Worm (Caenorhabditis elegans) whole organism, L1 larva: ENCODE data around the gene lin-18.

Experiments used
- C04F5.9 ChIP-seq: sonication (generic microtip); optimal IDR thresholded peaks from 2 replicates; lab custom pipeline; 2016; ENCODE audit warnings: missing genetic modification characterization, missing compliant biosample characterization
- C16A3.4 ChIP-seq: fragments of 150-350 bp; optimal IDR thresholded peaks from 2 replicates; lab custom pipeline; 2014; ENCODE audit warnings: missing biosample characterization, missing genetic modification characterization
- C34B4.2 ChIP-seq: sonication (generic microtip); optimal IDR thresholded peaks from 2 replicates; lab custom pipeline; 2017; ENCODE audit warnings: mild to moderate bottlenecking, missing genetic modification characterization, missing compliant biosample characterization
- F16B12.6 ChIP-seq: fragments of 150-350 bp; optimal IDR thresholded peaks from 2 replicates; lab custom pipeline; 2014; ENCODE audit warnings: missing biosample characterization, missing genetic modification characterization
- aha-1 ChIP-seq: fragments of 150-350 bp; optimal IDR thresholded peaks from 2 replicates; lab custom pipeline; 2014; ENCODE audit warnings: missing biosample characterization, missing genetic modification characterization
- blmp-1 ChIP-seq: fragments of 150-350 bp; optimal IDR thresholded peaks from 2 replicates; lab custom pipeline; 2014; ENCODE audit warnings: missing biosample characterization, missing genetic modification characterization
- ceh-63 ChIP-seq: fragments of 200-800 bp; sonication (Bioruptor generic); optimal IDR thresholded peaks from 2 replicates; lab custom pipeline; 2018; ENCODE audit warnings: mild to moderate bottlenecking, missing genetic modification characterization, missing compliant biosample characterization
- ceh-82 ChIP-seq, 3 experiments: fragments of 150-350 bp in 1 of 3; sonication (generic microtip) in 2 of 3; optimal IDR thresholded peaks; 2 replicates each; lab custom pipeline; 2014 to 2017; ENCODE audit warnings: missing biosample characterization in 3 of 3, missing genetic modification characterization in 3 of 3
- ceh-88 ChIP-seq: fragments of 200-800 bp; sonication (Bioruptor generic); IDR thresholded peaks from 2 replicates; pipeline ENCODE4 v1.3.6; 2022; ENCODE audit warnings: missing genetic modification characterization, missing compliant biosample characterization
- ces-1 ChIP-seq: fragments of 150-350 bp; optimal IDR thresholded peaks from 2 replicates; lab custom pipeline; 2014; ENCODE audit warnings: missing biosample characterization, missing genetic modification reagents, missing genetic modification characterization
- dpl-1 ChIP-seq, 3 experiments: fragments of 150-350 bp in 2 of 3; sonication (generic microtip) in 1 of 3; optimal IDR thresholded peaks; 2 replicates each; lab custom pipeline; 2014 to 2017; ENCODE audit warnings: missing biosample characterization in 3 of 3, missing genetic modification characterization in 3 of 3, missing genetic modification reagents in 3 of 3
- dsc-1 ChIP-seq: sonication (generic microtip); optimal IDR thresholded peaks from 2 replicates; lab custom pipeline; 2016; ENCODE audit warnings: mild to moderate bottlenecking, missing genetic modification characterization, missing compliant biosample characterization
- efl-1 ChIP-seq, 4 experiments: fragments of 150-350 bp; optimal IDR thresholded peaks in 3 of 4; peaks in 1 of 4; 1 replicate in 1 of 4; 2 replicates in 3 of 4; lab custom pipeline; 2014; ENCODE audit warnings: missing biosample characterization in 2 of 4, missing genetic modification characterization in 2 of 4, missing genetic modification reagents in 2 of 4
- efl-3 ChIP-seq: fragments of 200-800 bp; sonication (Bioruptor generic); optimal IDR thresholded peaks from 2 replicates; lab custom pipeline; 2018; ENCODE audit warnings: mild to moderate bottlenecking, missing genetic modification characterization, missing compliant biosample characterization
- elt-2 ChIP-seq: sonication (generic microtip); optimal IDR thresholded peaks from 2 replicates; lab custom pipeline; 2016; ENCODE audit warnings: missing genetic modification characterization, mild to moderate bottlenecking, inconsistent platforms, missing compliant biosample characterization, missing genetic modification reagents
- elt-3 ChIP-seq, 6 experiments: fragments of 150-350 bp in 1 of 6; sonication (generic microtip); optimal IDR thresholded peaks; 2 replicates each; lab custom pipeline; 2017 to 2018; ENCODE audit warnings: missing biosample characterization in 6 of 6, missing genetic modification characterization in 6 of 6, inconsistent platforms in 1 of 6
- fkh-10 ChIP-seq: sonication (generic microtip); optimal IDR thresholded peaks from 2 replicates; lab custom pipeline; 2017; ENCODE audit warnings: missing biosample characterization, missing genetic modification reagents, missing genetic modification characterization
- fkh-4 ChIP-seq: sonication (generic microtip); optimal IDR thresholded peaks from 2 replicates; lab custom pipeline; 2016; ENCODE audit warnings: missing compliant biosample characterization, missing genetic modification characterization, borderline replicate concordance
- fkh-8 ChIP-seq: sonication (generic microtip); optimal IDR thresholded peaks from 2 replicates; lab custom pipeline; 2016; ENCODE audit warnings: mild to moderate bottlenecking, missing genetic modification characterization, missing compliant biosample characterization
- fos-1 ChIP-seq: fragments of 150-350 bp; optimal IDR thresholded peaks from 2 replicates; lab custom pipeline; 2014; ENCODE audit warnings: missing biosample characterization, missing genetic modification characterization
- hlh-4 ChIP-seq: sonication (generic microtip); optimal IDR thresholded peaks from 2 replicates; lab custom pipeline; 2016; ENCODE audit warnings: mild to moderate bottlenecking, missing genetic modification characterization, missing compliant biosample characterization
- irx-1 ChIP-seq: sonication (generic microtip); optimal IDR thresholded peaks from 2 replicates; lab custom pipeline; 2016; ENCODE audit warnings: missing genetic modification characterization, missing compliant biosample characterization
- lin-13 ChIP-seq: fragments of 150-350 bp; optimal IDR thresholded peaks from 2 replicates; lab custom pipeline; 2014; ENCODE audit warnings: missing biosample characterization, missing genetic modification reagents, missing genetic modification characterization
- lin-15B ChIP-seq: fragments of 150-350 bp; sonication (generic microtip); optimal IDR thresholded peaks from 3 replicates; lab custom pipeline; 2014; ENCODE audit warnings: missing biosample characterization, missing genetic modification characterization
- lin-35 ChIP-seq, 2 experiments: fragments of 150-350 bp; optimal IDR thresholded peaks; 2 replicates each; lab custom pipeline; 2014; ENCODE audit warnings: missing biosample characterization in 2 of 2, missing genetic modification characterization in 2 of 2, missing genetic modification reagents in 2 of 2
- lir-3 ChIP-seq: sonication (generic microtip); optimal IDR thresholded peaks from 2 replicates; lab custom pipeline; 2016; ENCODE audit warnings: mild to moderate bottlenecking, missing genetic modification characterization, moderate library complexity, missing compliant biosample characterization; ENCODE audit not compliant: poor library complexity
- lsy-2 ChIP-seq, 2 experiments: fragments of 150-350 bp; optimal IDR thresholded peaks; 2 replicates each; lab custom pipeline; 2014; ENCODE audit warnings: missing biosample characterization in 2 of 2, missing genetic modification characterization in 2 of 2
- mdl-1 ChIP-seq, 2 experiments: fragments of 150-350 bp; optimal IDR thresholded peaks; 2 replicates each; lab custom pipeline; 2014 to 2017; ENCODE audit warnings: missing biosample characterization in 2 of 2, missing genetic modification characterization in 2 of 2, inconsistent platforms in 1 of 2
- mep-1 ChIP-seq: fragments of 150-350 bp; optimal IDR thresholded peaks from 2 replicates; lab custom pipeline; 2014; ENCODE audit warnings: missing biosample characterization, missing genetic modification characterization
- nhr-12 ChIP-seq: sonication (generic microtip); optimal IDR thresholded peaks from 2 replicates; lab custom pipeline; 2017; ENCODE audit warnings: missing biosample characterization, missing genetic modification characterization
- nhr-19 ChIP-seq: fragments of 200-800 bp; sonication (Bioruptor generic); conservative IDR thresholded peaks from 2 replicates; pipeline ENCODE4 v1.3.6; 2022; ENCODE audit warnings: missing genetic modification characterization, missing compliant biosample characterization
- nhr-20 ChIP-seq: sonication (generic microtip); optimal IDR thresholded peaks from 2 replicates; lab custom pipeline; 2016; ENCODE audit warnings: mild to moderate bottlenecking, missing genetic modification characterization, missing compliant biosample characterization
- nhr-237 ChIP-seq: fragments of 150-350 bp; optimal IDR thresholded peaks from 2 replicates; lab custom pipeline; 2014; ENCODE audit warnings: missing biosample characterization, missing genetic modification characterization
- nhr-47 ChIP-seq: sonication (generic microtip); optimal IDR thresholded peaks from 2 replicates; lab custom pipeline; 2016; ENCODE audit warnings: mild to moderate bottlenecking, missing genetic modification characterization, moderate library complexity, missing compliant biosample characterization
- nhr-71 ChIP-seq: sonication (generic microtip); optimal IDR thresholded peaks from 2 replicates; lab custom pipeline; 2016; ENCODE audit warnings: mild to moderate bottlenecking, missing genetic modification characterization, moderate library complexity, missing compliant biosample characterization
- nhr-76 ChIP-seq: sonication (generic microtip); optimal IDR thresholded peaks from 2 replicates; lab custom pipeline; 2017; ENCODE audit warnings: missing biosample characterization, missing genetic modification characterization
- nhr-77 ChIP-seq: fragments of 150-350 bp; optimal IDR thresholded peaks from 2 replicates; lab custom pipeline; 2014; ENCODE audit warnings: missing biosample characterization, missing genetic modification characterization
- nhr-84 ChIP-seq: sonication (generic microtip); optimal IDR thresholded peaks from 2 replicates; lab custom pipeline; 2017; ENCODE audit warnings: missing biosample characterization, missing genetic modification characterization
- nhr-85 ChIP-seq: sonication (generic microtip); peaks from one replicate; lab custom pipeline; 2016; ENCODE audit warnings: missing genetic modification characterization, inconsistent platforms, missing compliant biosample characterization
- nhr-90 ChIP-seq: sonication (generic microtip); optimal IDR thresholded peaks from 2 replicates; lab custom pipeline; 2016; ENCODE audit warnings: mild to moderate bottlenecking, missing genetic modification characterization, missing compliant biosample characterization; ENCODE audit not compliant: poor library complexity
- pax-3 ChIP-seq: fragments of 200-800 bp; sonication (Bioruptor generic); optimal IDR thresholded peaks from 2 replicates; lab custom pipeline; 2018; ENCODE audit warnings: mild to moderate bottlenecking, missing genetic modification characterization, moderate library complexity, missing compliant biosample characterization
- rnt-1 ChIP-seq: sonication (generic microtip); optimal IDR thresholded peaks from 2 replicates; lab custom pipeline; 2016; ENCODE audit warnings: mild to moderate bottlenecking, missing genetic modification characterization, moderate library complexity, missing compliant biosample characterization
- snpc-4 ChIP-seq: fragments of 150-350 bp; optimal IDR thresholded peaks from 2 replicates; lab custom pipeline; 2014; ENCODE audit warnings: missing biosample characterization, missing genetic modification characterization
- snu-23 ChIP-seq: sonication (generic microtip); optimal IDR thresholded peaks from 2 replicates; lab custom pipeline; 2016; ENCODE audit warnings: missing genetic modification characterization, missing compliant biosample characterization
- sox-4 ChIP-seq: sonication (generic microtip); optimal IDR thresholded peaks from 2 replicates; lab custom pipeline; 2016; ENCODE audit warnings: missing genetic modification characterization, missing compliant biosample characterization
- sptf-1 ChIP-seq: fragments of 150-350 bp; optimal IDR thresholded peaks from 2 replicates; lab custom pipeline; 2014; ENCODE audit warnings: missing biosample characterization, missing genetic modification characterization
- swsn-7 ChIP-seq: sonication (generic microtip); optimal IDR thresholded peaks from 2 replicates; lab custom pipeline; 2016; ENCODE audit warnings: missing genetic modification characterization, missing compliant biosample characterization
- tlp-1 ChIP-seq: fragments of 150-350 bp; optimal IDR thresholded peaks from 2 replicates; lab custom pipeline; 2014; ENCODE audit warnings: missing biosample characterization, missing genetic modification characterization
- unc-130 ChIP-seq: fragments of 150-350 bp; optimal IDR thresholded peaks from 2 replicates; lab custom pipeline; 2017; ENCODE audit warnings: missing biosample characterization, missing genetic modification characterization, inconsistent platforms
- unc-30 ChIP-seq: sonication (generic microtip); optimal IDR thresholded peaks from 2 replicates; lab custom pipeline; 2017; ENCODE audit warnings: missing biosample characterization, missing genetic modification characterization
- unc-62 ChIP-seq: fragments of 150-350 bp; optimal IDR thresholded peaks from 2 replicates; lab custom pipeline; 2014; ENCODE audit warnings: missing biosample characterization, missing genetic modification reagents, missing genetic modification characterization
- unc-86 ChIP-seq: sonication (generic microtip); optimal IDR thresholded peaks from 2 replicates; lab custom pipeline; 2016; ENCODE audit warnings: missing genetic modification characterization, missing compliant biosample characterization
- unc-98 ChIP-seq: fragments of 200-800 bp; sonication (Bioruptor generic); IDR thresholded peaks from 2 replicates; pipeline ENCODE4 v1.3.6; 2022; ENCODE audit warnings: missing genetic modification characterization, missing compliant biosample characterization

lin-18 gene

DNA sequence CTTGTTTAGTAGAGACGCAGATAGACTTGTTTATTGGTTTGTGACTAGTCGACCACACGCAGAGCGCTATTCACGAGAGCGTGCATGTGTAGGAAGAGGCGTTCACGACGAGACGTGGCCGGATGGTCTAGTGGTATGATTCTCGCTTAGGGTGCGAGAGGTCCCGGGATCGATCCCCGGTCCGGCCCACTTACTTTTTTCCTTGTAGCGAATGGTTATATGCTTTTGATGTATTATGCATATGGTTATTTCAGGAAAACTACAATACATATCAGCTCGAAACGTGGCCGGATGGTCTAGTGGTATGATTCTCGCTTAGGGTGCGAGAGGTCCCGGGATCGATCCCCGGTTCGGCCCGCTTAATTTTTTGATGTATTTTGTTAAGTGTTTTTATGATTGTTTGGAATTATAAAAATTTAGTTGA lies 11.6 kb downstream of the lin-18 start (continued):
- TF ChIP-seq nhr-90 (tag; lab: Kevin White, UChicago), result peak; percentile 84
- TF ChIP-seq ceh-88 (GFP tag; lab: Robert Waterston, UW), result peak; percentile 57
- peak; percentile 69 to 70 (median 70) for TF ChIP-seq ceh-82 (tag; optimal IDR thresholded peaks at IDR 0.05; lab: Kevin White, UChicago)
- peak; percentile 0 for TF ChIP-seq ces-1 (GFP tag; lab: Kevin White, UChicago)
- TF ChIP-seq fkh-8 (tag; lab: Kevin White, UChicago), result peak; percentile 60
- TF ChIP-seq fkh-4 (tag; lab: Kevin White, UChicago), result no peak
- TF ChIP-seq fkh-10 (GFP tag; lab: Kevin White, UChicago), result peak; percentile 63
- TF ChIP-seq rnt-1, result peak; percentile 83
- peak; percentile 77 for TF ChIP-seq nhr-77 (tag; lab: Kevin White, UChicago)
- peak; percentile 43 to 78 for TF ChIP-seq lin-35 (GFP tag; optimal IDR thresholded peaks at IDR 0.05; lab: Kevin White, UChicago)
- TF ChIP-seq fos-1, result peak; percentile 52
- TF ChIP-seq nhr-19, result peak; percentile 81
- TF ChIP-seq tlp-1 (tag; lab: Kevin White, UChicago), result no peak
- peak; percentile 80 for TF ChIP-seq dsc-1
- peak; percentile 85 for TF ChIP-seq nhr-71
- peak; percentile 91 for TF ChIP-seq mep-1 (tag; lab: Kevin White, UChicago)
- TF ChIP-seq irx-1 (tag; lab: Kevin White, UChicago), result peak; percentile 71
- peak; percentile 80 for TF ChIP-seq swsn-7
- TF ChIP-seq unc-62 (GFP tag; lab: Kevin White, UChicago), result no peak
- peak; percentile 12 for TF ChIP-seq lin-15B
- peak; percentile 62 to 72 for TF ChIP-seq lsy-2 (tag; optimal IDR thresholded peaks at IDR 0.05; lab: Kevin White, UChicago)
- TF ChIP-seq lin-13 (GFP tag; lab: Kevin White, UChicago), result peak; percentile 66
- no peak for TF ChIP-seq nhr-12 (tag; lab: Kevin White, UChicago)
- peak; percentile 32 for TF ChIP-seq pax-3 (tag; lab: Kevin White, UChicago)
- TF ChIP-seq C34B4.2 (tag; lab: Kevin White, UChicago), result no peak
- peak; percentile 35 to 46 for TF ChIP-seq efl-1 (optimal IDR thresholded peaks at IDR 0.05; lab: Kevin White, UChicago)
- peak; percentile 7 to 95 for TF ChIP-seq efl-1 (GFP tag; optimal IDR thresholded peaks at IDR 0.05 in 1 of 2; lab: Kevin White, UChicago)
- TF ChIP-seq nhr-76 (tag; lab: Kevin White, UChicago), result no peak
- TF ChIP-seq unc-130 (tag; lab: Kevin White, UChicago), result peak; percentile 87
- peak; percentile 92 for TF ChIP-seq snu-23 (GFP tag; lab: Kevin White, UChicago)
- no peak for TF ChIP-seq sptf-1 (tag; lab: Kevin White, UChicago)
- TF ChIP-seq ceh-63 (GFP tag; lab: Kevin White, UChicago), result no peak
- no peak for TF ChIP-seq snpc-4 (tag; lab: Kevin White, UChicago)
- peak; percentile 86 for TF ChIP-seq nhr-20 (tag; lab: Kevin White, UChicago)
- TF ChIP-seq nhr-47 (tag; lab: Kevin White, UChicago), result peak; percentile 86
- peak in 2 of 6 experiments; percentile 25 to 73 for TF ChIP-seq elt-3 (tag; optimal IDR thresholded peaks at IDR 0.05; lab: Kevin White, UChicago)
- TF ChIP-seq aha-1, result no peak
- peak; percentile 94 for TF ChIP-seq nhr-85 (tag; lab: Kevin White, UChicago)
- no peak for TF ChIP-seq nhr-237 (tag; lab: Kevin White, UChicago)
- no peak for TF ChIP-seq C04F5.9 (tag; lab: Kevin White, UChicago)
- no peak for TF ChIP-seq efl-3
- peak; percentile 78 for TF ChIP-seq C16A3.4 (tag; lab: Kevin White, UChicago)
- no peak for TF ChIP-seq unc-30
- TF ChIP-seq mdl-1 (tag; optimal IDR thresholded peaks at IDR 0.05; lab: Kevin White, UChicago), result peak in 1 of 2 experiments; percentile 77
- no peak; the same call in 1 of the 2 replicates for TF ChIP-seq unc-98 (GFP tag; lab: Robert Waterston, UW)
- TF ChIP-seq elt-2 (tag; lab: Kevin White, UChicago), result peak; percentile 71
- peak in 2 of 3 experiments; percentile 5 to 14 for TF ChIP-seq dpl-1 (GFP tag; optimal IDR thresholded peaks at IDR 0.05; lab: Kevin White, UChicago)
- peak; percentile 33 for TF ChIP-seq lir-3
- TF ChIP-seq nhr-84 (tag; lab: Kevin White, UChicago), result no peak
- TF ChIP-seq F16B12.6 (tag; lab: Kevin White, UChicago), result peak; percentile 17
- TF ChIP-seq blmp-1, result no peak
- peak; percentile 68 for TF ChIP-seq unc-86 (tag; lab: Kevin White, UChicago)
- no peak for TF ChIP-seq hlh-4 (tag; lab: Kevin White, UChicago)
- no peak for TF ChIP-seq sox-4 (tag; lab: Kevin White, UChicago)
